Worm (Caenorhabditis elegans): Measurements from ENCODE around the gene hot-3.

- TF ChIP-seq egl-27 (tag; optimal IDR thresholded peaks at IDR 0.05), result no peak
- TF ChIP-seq ztf-4 (tag; optimal IDR thresholded peaks at IDR 0.05), result no peak
- TF ChIP-seq mab-5 (tag; optimal IDR thresholded peaks at IDR 0.05), result no peak
- TF ChIP-seq aly-2 (tag; optimal IDR thresholded peaks at IDR 0.05), result no peak
- no peak for TF ChIP-seq unc-62 (GFP tag; optimal IDR thresholded peaks at IDR 0.05)
- TF ChIP-seq nhr-11 (tag; optimal IDR thresholded peaks at IDR 0.05), result no peak
- TF ChIP-seq ZK546.5 (tag; optimal IDR thresholded peaks at IDR 0.05), result no peak
- TF ChIP-seq F13H6.1 (tag; optimal IDR thresholded peaks at IDR 0.05), result no peak
- TF ChIP-seq ztf-11 (tag; optimal IDR thresholded peaks at IDR 0.05), result no peak
- TF ChIP-seq alr-1 (tag; optimal IDR thresholded peaks at IDR 0.05), result no peak
- TF ChIP-seq unc-39 (tag; optimal IDR thresholded peaks at IDR 0.05), result no peak
- no peak for TF ChIP-seq zag-1 (tag; optimal IDR thresholded peaks at IDR 0.05)
- TF ChIP-seq mdl-1 (tag; optimal IDR thresholded peaks at IDR 0.05), result no peak
These were observed at the start of gene hot-3 for ce11 chrII:13931944-13932343.
